Worm (Caenorhabditis elegans): ENCODE results near the gene vps-33.1.
A peak's percentile ranks its signal among the peaks of the same experiment; 100 is the strongest.

The vps-33.1 gene

DNA sequence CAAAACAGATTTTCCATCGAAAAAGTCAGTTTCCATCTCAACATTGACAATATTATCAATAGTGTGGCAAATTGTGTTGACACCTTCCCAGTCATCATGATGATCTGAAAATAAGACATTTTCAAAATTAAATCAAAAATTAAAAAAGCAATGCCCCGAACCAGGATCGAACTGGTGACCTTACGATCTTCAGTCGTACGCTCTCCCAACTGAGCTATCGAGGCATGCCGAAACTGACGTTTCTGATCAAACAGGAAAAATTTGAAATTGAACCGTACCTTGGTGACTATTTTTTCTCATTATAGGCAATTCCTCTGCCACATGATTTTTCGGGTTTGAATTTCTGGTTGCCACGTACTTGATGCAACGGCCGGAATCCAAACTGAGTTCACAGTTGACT is 47.3 kb upstream of the vps-33.1 start:
- TF ChIP-seq C34F6.9 (tag; optimal IDR thresholded peaks at IDR 0.05) (no peak), lin-11 (tag; optimal IDR thresholded peaks at IDR 0.05) (no peak), elt-3 (tag; optimal IDR thresholded peaks at IDR 0.05) (no peak), crh-2 (tag; optimal IDR thresholded peaks at IDR 0.05) (no peak), sem-4 (tag; optimal IDR thresholded peaks at IDR 0.05) (no peak), unc-39 (tag; optimal IDR thresholded peaks at IDR 0.05) (no peak), fos-1 (tag; optimal IDR thresholded peaks at IDR 0.05) (no peak), aly-2 (tag; optimal IDR thresholded peaks at IDR 0.05) (no peak), zag-1 (tag; optimal IDR thresholded peaks at IDR 0.05) (no peak), ceh-82 (tag; optimal IDR thresholded peaks at IDR 0.05) (no peak), peb-1 (tag; optimal IDR thresholded peaks at IDR 0.05) (no peak), lin-39 (tag; optimal IDR thresholded peaks at IDR 0.05) (no peak), blmp-1 (tag; optimal IDR thresholded peaks at IDR 0.05; ENCODE audit: insufficient read depth) (no peak), nhr-6 (tag; optimal IDR thresholded peaks at IDR 0.05) (no peak), egl-27 (tag; optimal IDR thresholded peaks at IDR 0.05) (no peak), nhr-10 (tag; optimal IDR thresholded peaks at IDR 0.05) (no peak), ceh-16 (tag; optimal IDR thresholded peaks at IDR 0.05) (no peak), nhr-11 (tag; optimal IDR thresholded peaks at IDR 0.05) (no peak), sma-9 (GFP tag; optimal IDR thresholded peaks at IDR 0.05) (no peak), sma-9 (tag; optimal IDR thresholded peaks at IDR 0.05) (no peak)

ce11 chrIII:8653875-8654386 is 46.8 kb upstream of the vps-33.1 start, which contains the start of gene F22B7.9:
Gene F22B7.9, minus strand, starts transcription at chrIII:8653925.
- TF ChIP-seq sma-3 (GFP tag; optimal IDR thresholded peaks at IDR 0.05) = peak; percentile 1
- TF ChIP-seq Y55F3AM.14 (GFP tag; optimal IDR thresholded peaks at IDR 0.05) = no peak
- TF ChIP-seq ztf-1 (GFP tag; conservative IDR thresholded peaks at IDR 0.05) = no peak
- peak; percentile 56 for TF ChIP-seq sma-9 (GFP tag; optimal IDR thresholded peaks at IDR 0.05)
- TF ChIP-seq sma-9 (tag; optimal IDR thresholded peaks at IDR 0.05) = no peak
- TF ChIP-seq nhr-12 (tag; optimal IDR thresholded peaks at IDR 0.05) = no peak
- peak; percentile 73 for TF ChIP-seq nhr-129 (tag; optimal IDR thresholded peaks at IDR 0.05)
- no peak for TF ChIP-seq lin-39 (tag; optimal IDR thresholded peaks at IDR 0.05)
- TF ChIP-seq ama-1 (optimal IDR thresholded peaks at IDR 0.05) = peak; percentile 86

DNA sequence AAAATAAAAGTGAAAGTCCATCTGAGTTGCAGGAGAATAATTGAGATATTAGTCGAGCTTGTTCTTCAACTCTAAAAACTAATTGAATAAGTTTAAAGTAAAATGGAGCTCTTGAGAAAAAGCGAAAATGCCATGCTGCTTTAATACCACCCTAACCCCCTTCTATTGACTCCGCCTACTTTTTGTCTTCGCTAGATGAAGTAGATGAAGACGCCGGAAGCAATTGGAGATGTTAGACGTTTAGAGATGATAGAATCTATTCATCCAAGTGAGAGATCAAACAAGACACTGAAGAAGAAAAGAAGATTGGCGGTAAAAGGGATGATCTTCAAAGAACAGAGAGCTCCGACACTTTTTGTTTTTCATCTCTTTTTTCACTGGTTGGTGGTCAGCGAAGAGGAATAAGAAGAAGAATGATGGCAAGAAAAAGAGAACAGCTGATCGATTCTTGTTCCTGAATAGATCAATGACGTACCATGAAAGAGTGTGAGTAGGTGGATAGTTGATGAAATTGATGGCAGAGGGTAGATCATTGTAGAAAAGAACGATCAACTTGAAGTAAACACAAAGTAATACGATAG is 46.2 kb upstream of the vps-33.1 start:
- TF ChIP-seq crh-2 (tag; optimal IDR thresholded peaks at IDR 0.05) = peak; percentile 65
- no peak for TF ChIP-seq lin-39 (tag; optimal IDR thresholded peaks at IDR 0.05)
- TF ChIP-seq alr-1 (tag; optimal IDR thresholded peaks at IDR 0.05) = no peak
- peak; percentile 33 for TF ChIP-seq nhr-129 (tag; optimal IDR thresholded peaks at IDR 0.05)
- TF ChIP-seq blmp-1 (tag; optimal IDR thresholded peaks at IDR 0.05; ENCODE audit: insufficient read depth) = peak; percentile 31
- peak; percentile 73 for TF ChIP-seq F13H6.1 (tag; optimal IDR thresholded peaks at IDR 0.05)
- TF ChIP-seq sem-4 (tag; optimal IDR thresholded peaks at IDR 0.05) = peak; percentile 17
- peak; percentile 12 for TF ChIP-seq lin-13 (GFP tag; optimal IDR thresholded peaks at IDR 0.05)
- peak; percentile 36 for TF ChIP-seq ztf-4 (tag; optimal IDR thresholded peaks at IDR 0.05)
- TF ChIP-seq sma-9 (GFP tag; optimal IDR thresholded peaks at IDR 0.05) = peak; percentile 56
- TF ChIP-seq sma-9 (tag; optimal IDR thresholded peaks at IDR 0.05) = no peak
- no peak for TF ChIP-seq mbf-1 (tag; optimal IDR thresholded peaks at IDR 0.05)
- TF ChIP-seq skn-1 (tag; optimal IDR thresholded peaks at IDR 0.05) = no peak
- no peak for TF ChIP-seq mdl-1 (tag; optimal IDR thresholded peaks at IDR 0.05)
- TF ChIP-seq ztf-1 (GFP tag; conservative IDR thresholded peaks at IDR 0.05) = no peak
- peak in 1 of 2 experiments; percentile 40 for TF ChIP-seq lsy-2 (tag; optimal IDR thresholded peaks at IDR 0.05)
- peak; percentile 25 for TF ChIP-seq C34F6.9 (tag; optimal IDR thresholded peaks at IDR 0.05)
- TF ChIP-seq unc-39 (tag; optimal IDR thresholded peaks at IDR 0.05) = no peak
- no peak for TF ChIP-seq ceh-82 (tag; optimal IDR thresholded peaks at IDR 0.05)
- no peak for TF ChIP-seq elt-1 (tag; optimal IDR thresholded peaks at IDR 0.05)
- peak; percentile 3 for TF ChIP-seq unc-55 (GFP tag; optimal IDR thresholded peaks at IDR 0.05)
- no peak for TF ChIP-seq fos-1 (tag; optimal IDR thresholded peaks at IDR 0.05)
- TF ChIP-seq unc-62 (GFP tag; optimal IDR thresholded peaks at IDR 0.05) = no peak
- TF ChIP-seq dmd-4 (tag; optimal IDR thresholded peaks at IDR 0.05) = no peak

Data from whole organism, L2 larva.